Fruit fly (Drosophila melanogaster): ENCODE results near the gene bowl.

Gene bowl

dm6 chr2L:3740443-3740842, 31.1 kb upstream of the bowl start (continued):
- TF ChIP-seq Fer3 (tag; optimal IDR thresholded peaks at IDR 0.05) (peak; percentile 12), Hsf (GFP tag; optimal IDR thresholded peaks at IDR 0.05) (no peak), mirr (GFP tag; optimal IDR thresholded peaks at IDR 0.05) (no peak), gro (GFP tag; optimal IDR thresholded peaks at IDR 0.05) (peak; percentile 2), bab2 (GFP tag; optimal IDR thresholded peaks at IDR 0.05) (no peak), Mad (GFP tag; optimal IDR thresholded peaks at IDR 0.05) (no peak), slbo (GFP tag; IDR thresholded peaks at IDR 0.05) (no peak; the same call in 1 of the 2 replicates), vnd (GFP tag; IDR thresholded peaks at IDR 0.05; ENCODE audit: partially characterized antibody) (no peak), lilli (GFP tag; optimal IDR thresholded peaks at IDR 0.05) (peak; percentile 9), ssp (GFP tag; IDR thresholded peaks at IDR 0.05) (no peak), her (GFP tag; optimal IDR thresholded peaks at IDR 0.05) (no peak), CG13775 (GFP tag; optimal IDR thresholded peaks at IDR 0.05) (no peak), CG4360 (GFP tag; IDR thresholded peaks at IDR 0.05) (no peak), CG13287 (GFP tag; IDR thresholded peaks at IDR 0.05; ENCODE audit: partially characterized antibody) (no peak), CG2129 (GFP tag; IDR thresholded peaks at IDR 0.05; ENCODE audit: partially characterized antibody) (no peak), Atf3 (GFP tag; optimal IDR thresholded peaks at IDR 0.05) (no peak), ro (GFP tag; IDR thresholded peaks at IDR 0.05) (no peak), CG17802 (tag; optimal IDR thresholded peaks at IDR 0.05) (no peak), CG18476 (GFP tag; optimal IDR thresholded peaks at IDR 0.05) (no peak), Dref (GFP tag; IDR thresholded peaks at IDR 0.05) (no peak), CG6272 (GFP tag; IDR thresholded peaks at IDR 0.05) (no peak), gsb (GFP tag; IDR thresholded peaks at IDR 0.05) (no peak), dpn (GFP tag; optimal IDR thresholded peaks at IDR 0.05) (peak in 1 of 2 experiments; percentile 14), NK7.1 (GFP tag; optimal IDR thresholded peaks at IDR 0.05) (no peak), Taf1 (GFP tag; IDR thresholded peaks at IDR 0.05) (no peak), CG31365 (tag; optimal IDR thresholded peaks at IDR 0.05) (no peak), crol (GFP tag; IDR thresholded peaks at IDR 0.05) (no peak), corto (GFP tag; optimal IDR thresholded peaks at IDR 0.05) (no peak), CG7357 (GFP tag; IDR thresholded peaks at IDR 0.05) (no peak), CG1529 (GFP tag; optimal IDR thresholded peaks at IDR 0.05) (no peak), HmgZ (tag; optimal IDR thresholded peaks at IDR 0.05) (no peak), Hr39 (optimal IDR thresholded peaks at IDR 0.05) (no peak), CG8924 (tag; optimal IDR thresholded peaks at IDR 0.05) (no peak), CG12659 (GFP tag; optimal IDR thresholded peaks at IDR 0.05) (no peak), CG15601 (tag; optimal IDR thresholded peaks at IDR 0.05) (no peak), CG17829 (tag; optimal IDR thresholded peaks at IDR 0.05) (no peak), CG7745 (tag; optimal IDR thresholded peaks at IDR 0.05) (no peak), D19A (tag; optimal IDR thresholded peaks at IDR 0.05) (no peak), oc (tag; optimal IDR thresholded peaks at IDR 0.05) (no peak), sima (GFP tag; optimal IDR thresholded peaks at IDR 0.05) (no peak), Nf-YC (tag; optimal IDR thresholded peaks at IDR 0.05) (no peak), fd102C (GFP tag; optimal IDR thresholded peaks at IDR 0.05) (no peak), YL-1 (GFP tag; optimal IDR thresholded peaks at IDR 0.05) (no peak), stwl (tag; optimal IDR thresholded peaks at IDR 0.05) (peak; percentile 3), HmgD (GFP tag; optimal IDR thresholded peaks at IDR 0.05) (no peak), Hmx (GFP tag; optimal IDR thresholded peaks at IDR 0.05) (no peak), Adf1 (GFP tag; IDR thresholded peaks at IDR 0.05) (no peak), NC2α (GFP tag; optimal IDR thresholded peaks at IDR 0.05) (no peak), CG9215 (GFP tag; IDR thresholded peaks at IDR 0.05) (no peak), CG12155 (GFP tag; optimal IDR thresholded peaks at IDR 0.05) (no peak), CG12744 (GFP tag; optimal IDR thresholded peaks at IDR 0.05) (no peak), CG4707 (GFP tag; optimal IDR thresholded peaks at IDR 0.05) (no peak), fd64A (GFP tag; optimal IDR thresholded peaks at IDR 0.05) (no peak)

Data from whole organism, embryonic.